Fruit fly (Drosophila melanogaster) whole organism, adult: ENCODE measurements around the gene CG6980.

Experiments
- CG14711 ChIP-seq: fragments of 200-800 bp; sonication (Bioruptor generic); optimal IDR thresholded peaks from 2 replicates; lab custom pipeline; 2018; ENCODE audit warnings: missing biosample characterization, mild to moderate bottlenecking, missing genetic modification characterization, moderate library complexity
- ovo ChIP-seq: fragments of 200-800 bp; sonication (Bioruptor generic); optimal IDR thresholded peaks from 2 replicates; lab custom pipeline; 2016; ENCODE audit warnings: missing biosample characterization, missing genetic modification characterization
- tj ChIP-seq: fragments of 200-800 bp; sonication (Bioruptor generic); optimal IDR thresholded peaks from 3 replicates; lab custom pipeline; 2017; ENCODE audit warnings: missing biosample characterization, mild to moderate bottlenecking, missing genetic modification characterization, moderate library complexity

DNA sequence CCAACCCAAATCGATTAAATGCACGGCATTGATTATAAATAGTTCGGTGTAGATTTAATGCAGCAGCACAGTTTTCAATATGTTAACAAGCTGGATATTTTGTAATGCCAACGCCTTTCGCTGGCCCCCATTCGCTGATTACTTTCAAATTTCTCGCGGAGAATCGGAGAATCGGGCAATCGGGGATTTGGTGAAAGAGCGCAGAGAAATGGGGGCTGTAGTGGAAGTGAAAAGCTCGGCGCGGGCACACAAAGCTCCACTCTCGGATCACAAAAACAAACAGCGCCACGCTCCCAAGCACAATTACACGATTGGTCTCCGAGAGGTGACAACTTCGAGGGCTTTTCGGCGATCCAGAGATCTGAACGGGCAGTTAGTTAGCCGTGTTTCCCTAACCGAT lies 34.2 kb downstream of the CG6980 start, which contains the start of gene Esp:
- TF ChIP-seq CG14711 (tag; lab: Kevin White, UChicago), result no peak
- TF ChIP-seq ovo (GFP tag; lab: Kevin White, UChicago), result no peak
- TF ChIP-seq tj, result no peak
